Fruit fly (Drosophila melanogaster) whole organism, wandering third instar larva: ENCODE results near the gene CG7966.

Experiments used
- Abd-B ChIP-seq: fragments of >200 bp; optimal IDR thresholded peaks from 2 replicates; lab custom pipeline; 2017; ENCODE audit warnings: missing biosample characterization, missing genetic modification characterization
- CG32264 ChIP-seq: fragments of 200-800 bp; sonication (Bioruptor generic); optimal IDR thresholded peaks from 2 replicates; lab custom pipeline; 2016; ENCODE audit warnings: missing biosample characterization, missing genetic modification characterization
- CG9705 ChIP-seq: fragments of 200-800 bp; sonication (Bioruptor generic); optimal IDR thresholded peaks from 2 replicates; lab custom pipeline; 2018; ENCODE audit warnings: missing biosample characterization, mild to moderate bottlenecking, missing genetic modification characterization
- CrebA ChIP-seq: fragments of 200-800 bp; sonication (Bioruptor generic); optimal IDR thresholded peaks from 2 replicates; lab custom pipeline; 2016; ENCODE audit warnings: missing biosample characterization, mild to moderate bottlenecking, missing genetic modification characterization, borderline replicate concordance
- Dfd ChIP-seq: fragments of >200 bp; optimal IDR thresholded peaks from 2 replicates; lab custom pipeline; 2017; ENCODE audit warnings: missing biosample characterization, missing genetic modification characterization
- Dif ChIP-seq: fragments of 200-275, 200-300 bp; sonication (Bioruptor generic); optimal IDR thresholded peaks from 2 replicates; lab custom pipeline; 2018; ENCODE audit warnings: missing biosample characterization, missing genetic modification characterization; ENCODE audit not compliant: partially characterized antibody
- GATAd ChIP-seq: sonication (Bioruptor generic); optimal IDR thresholded peaks from 2 replicates; lab custom pipeline; 2016; ENCODE audit warnings: missing biosample characterization, missing genetic modification characterization
- HLH106 ChIP-seq: fragments of 200-800 bp; optimal IDR thresholded peaks from 3 replicates; lab custom pipeline; 2019; ENCODE audit warnings: missing biosample characterization, mild to moderate bottlenecking, missing genetic modification characterization, moderate library complexity
- Hnf4 ChIP-seq: fragments of 200-800 bp; sonication (Bioruptor generic); optimal IDR thresholded peaks from 2 replicates; lab custom pipeline; 2016; ENCODE audit warnings: missing biosample characterization, mild to moderate bottlenecking, missing genetic modification characterization
- Hr78 ChIP-seq: fragments of >200 bp; optimal IDR thresholded peaks from 2 replicates; lab custom pipeline; 2017; ENCODE audit warnings: missing biosample characterization, missing genetic modification characterization
- Hr83 ChIP-seq: fragments of 200-300 bp; sonication (Bioruptor generic); optimal IDR thresholded peaks from 2 replicates; lab custom pipeline; 2016; ENCODE audit warnings: missing biosample characterization, mild to moderate bottlenecking, missing genetic modification characterization, moderate library complexity; ENCODE audit not compliant: poor library complexity, severe bottlenecking
- Jra ChIP-seq: sonication (Bioruptor generic); optimal IDR thresholded peaks from 2 replicates; lab custom pipeline; 2016; ENCODE audit warnings: missing biosample characterization, missing genetic modification characterization
- Mio ChIP-seq: sonication (Bioruptor generic); optimal IDR thresholded peaks from 2 replicates; lab custom pipeline; 2016; ENCODE audit warnings: missing biosample characterization, missing genetic modification characterization
- Myc ChIP-seq: fragments of >200 bp; optimal IDR thresholded peaks from 2 replicates; lab custom pipeline; 2017
- N ChIP-seq: fragments of >200 bp; optimal IDR thresholded peaks from 2 replicates; lab custom pipeline; 2018; ENCODE audit warnings: missing biosample characterization, missing external identifiers, missing genetic modification characterization
- OdsH ChIP-seq: fragments of 200-800 bp; sonication (Bioruptor generic); optimal IDR thresholded peaks from 2 replicates; lab custom pipeline; 2016; ENCODE audit warnings: missing biosample characterization, mild to moderate bottlenecking, missing genetic modification characterization
- Rel ChIP-seq, 2 experiments: fragments of 200-800 bp; sonication (Bioruptor generic) in 1 of 2; optimal IDR thresholded peaks; 2 replicates in 1 of 2; 3 replicates in 1 of 2; lab custom pipeline; 2016 to 2019; ENCODE audit warnings: mild to moderate bottlenecking in 2 of 2, missing biosample characterization in 2 of 2, missing genetic modification characterization in 2 of 2, moderate library complexity in 1 of 2
- Sp1 ChIP-seq: fragments of 200-800 bp; sonication (Bioruptor generic); optimal IDR thresholded peaks from 3 replicates; lab custom pipeline; 2019; ENCODE audit warnings: missing biosample characterization, mild to moderate bottlenecking, missing genetic modification characterization, moderate library complexity
- Vsx2 ChIP-seq: fragments of 200-300, 225-300 bp; sonication (Bioruptor generic); optimal IDR thresholded peaks from 2 replicates; lab custom pipeline; 2018; ENCODE audit warnings: missing biosample characterization, missing genetic modification characterization; ENCODE audit not compliant: partially characterized antibody
- br ChIP-seq: fragments of 200-800 bp; sonication (Bioruptor generic); optimal IDR thresholded peaks from 2 replicates; lab custom pipeline; 2016; ENCODE audit warnings: missing biosample characterization, missing genetic modification characterization
- brk ChIP-seq: fragments of 200-800 bp; sonication (Bioruptor generic); optimal IDR thresholded peaks from 2 replicates; lab custom pipeline; 2016; ENCODE audit warnings: missing biosample characterization, mild to moderate bottlenecking, missing genetic modification characterization
- dl ChIP-seq, 2 experiments: fragments of 175-275, 200-275 bp in 1 of 2; fragments of 200-275 bp in 1 of 2; sonication (Bioruptor generic); optimal IDR thresholded peaks; lab custom pipeline; 2018; ENCODE audit warnings: mild to moderate bottlenecking in 2 of 2, missing biosample characterization in 2 of 2, missing genetic modification characterization in 2 of 2, moderate library complexity in 2 of 2; ENCODE audit not compliant: partially characterized antibody in 2 of 2, insufficient read depth in 1 of 2
- dmrt93B ChIP-seq: fragments of 200-800 bp; sonication (Bioruptor generic); optimal IDR thresholded peaks from 2 replicates; lab custom pipeline; 2018; ENCODE audit warnings: missing biosample characterization, mild to moderate bottlenecking, missing genetic modification characterization
- dsf ChIP-seq: sonication (Bioruptor generic); optimal IDR thresholded peaks from 2 replicates; lab custom pipeline; 2016; ENCODE audit warnings: missing biosample characterization, missing genetic modification characterization, borderline replicate concordance
- ey ChIP-seq: fragments of 200-800 bp; sonication (Bioruptor generic); optimal IDR thresholded peaks from 2 replicates; lab custom pipeline; 2016; ENCODE audit warnings: missing biosample characterization, missing genetic modification characterization
- foxo ChIP-seq, 2 experiments: fragments of 200-800 bp; sonication (Bioruptor generic); optimal IDR thresholded peaks; 2 replicates in 1 of 2; 3 replicates in 1 of 2; lab custom pipeline; 2016 to 2017; ENCODE audit warnings: missing biosample characterization in 2 of 2, missing genetic modification characterization in 2 of 2
- fru ChIP-seq: fragments of 200-800 bp; sonication (Bioruptor generic); optimal IDR thresholded peaks from 3 replicates; lab custom pipeline; 2016; ENCODE audit warnings: missing biosample characterization, mild to moderate bottlenecking, missing genetic modification characterization
- h ChIP-seq: fragments of 200-800 bp; sonication (Bioruptor generic); optimal IDR thresholded peaks from 3 replicates; lab custom pipeline; 2016; ENCODE audit warnings: missing biosample characterization, mild to moderate bottlenecking, missing genetic modification characterization
- jim ChIP-seq: fragments of 175-275, 200-325 bp; sonication (Bioruptor generic); optimal IDR thresholded peaks from 2 replicates; lab custom pipeline; 2016; ENCODE audit warnings: missing biosample characterization, mild to moderate bottlenecking, missing genetic modification characterization
- lola ChIP-seq: fragments of >200 bp; optimal IDR thresholded peaks from 2 replicates; lab custom pipeline; 2017; ENCODE audit warnings: missing biosample characterization, missing genetic modification characterization
- pan ChIP-seq: fragments of >200 bp; optimal IDR thresholded peaks from 2 replicates; lab custom pipeline; 2017
- psq ChIP-seq: fragments of 200-800 bp; sonication (Bioruptor generic); optimal IDR thresholded peaks from 3 replicates; lab custom pipeline; 2017; ENCODE audit warnings: missing biosample characterization, mild to moderate bottlenecking, missing genetic modification characterization, moderate library complexity
- rgr ChIP-seq: fragments of 200-800 bp; sonication (Bioruptor generic); optimal IDR thresholded peaks from 3 replicates; lab custom pipeline; 2016; ENCODE audit warnings: missing biosample characterization, mild to moderate bottlenecking, missing genetic modification characterization
- sage ChIP-seq: fragments of 200-800 bp; sonication (Bioruptor generic); optimal IDR thresholded peaks from 2 replicates; lab custom pipeline; 2016; ENCODE audit warnings: missing biosample characterization, mild to moderate bottlenecking, missing genetic modification characterization
- sv ChIP-seq: fragments of 200-800 bp; sonication (Bioruptor generic); optimal IDR thresholded peaks from 3 replicates; lab custom pipeline; 2016; ENCODE audit warnings: missing biosample characterization, missing genetic modification characterization
- tai ChIP-seq: sonication (Bioruptor generic); optimal IDR thresholded peaks from 2 replicates; lab custom pipeline; 2016; ENCODE audit warnings: missing biosample characterization, missing genetic modification characterization
- usp ChIP-seq: fragments of >200 bp; optimal IDR thresholded peaks from 2 replicates; lab custom pipeline; 2017; ENCODE audit warnings: missing biosample characterization, missing genetic modification characterization
- woc ChIP-seq: sonication (Bioruptor generic); optimal IDR thresholded peaks from 2 replicates; lab custom pipeline; 2016; ENCODE audit warnings: missing biosample characterization, mild to moderate bottlenecking, missing genetic modification characterization

Gene CG7966

DNA sequence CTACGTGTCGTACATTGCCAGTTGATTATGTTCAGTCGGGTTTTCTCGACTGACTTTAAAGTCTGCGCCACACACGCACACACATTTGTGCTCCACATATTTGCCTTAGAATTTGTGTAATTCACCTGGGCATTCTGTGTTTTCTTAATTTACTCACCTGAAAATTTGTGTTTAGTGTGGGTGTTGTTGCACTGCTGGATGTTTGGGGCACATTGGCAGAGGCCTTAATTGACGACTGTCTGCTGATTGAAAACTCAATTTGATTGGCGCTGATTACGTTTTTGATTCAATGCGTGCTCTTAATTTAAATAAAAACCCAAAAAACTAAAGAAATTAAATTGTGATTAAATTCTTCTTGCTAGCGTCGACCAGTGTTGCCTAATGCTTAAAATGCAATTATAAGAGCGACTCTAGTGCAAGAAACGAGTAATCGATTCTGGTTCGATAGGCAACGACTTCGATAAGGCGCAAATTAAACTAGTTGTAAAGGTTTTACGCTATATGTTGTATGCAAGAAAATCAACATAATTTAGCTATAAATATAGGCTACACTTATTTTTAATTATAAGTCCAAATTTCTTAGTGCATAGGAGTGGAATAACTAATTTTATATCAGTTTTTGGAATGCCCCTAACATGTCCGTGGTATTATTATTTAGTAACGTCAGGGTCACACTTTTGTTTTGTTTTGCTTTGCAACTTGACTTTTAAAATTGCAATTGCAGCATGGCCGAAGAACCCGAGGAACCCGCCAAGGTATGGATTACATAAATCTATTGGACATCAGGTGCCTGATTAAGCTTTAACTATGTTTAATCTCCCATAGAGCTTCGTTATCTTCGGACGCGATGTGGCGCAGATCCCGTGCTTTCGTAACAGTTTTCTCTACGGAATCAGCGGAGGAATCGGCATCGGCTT, 20.7 kb downstream of the CG7966 start, which contains the start of the genes CG46281 and CG46280:
Gene CG46281, minus strand, starts transcription at position 51 of the 917 bp plus-strand sequence.
Gene CG46280, minus strand, starts transcription at position 403 of the 917 bp plus-strand sequence.
- no peak for TF ChIP-seq brk (GFP tag; lab: Kevin White, UChicago)
- TF ChIP-seq woc (GFP tag; lab: Kevin White, UChicago) = peak; percentile 37
- TF ChIP-seq Mio = no peak
- TF ChIP-seq CrebA (GFP tag; lab: Kevin White, UChicago) = no peak
- TF ChIP-seq Vsx2 (GFP tag; lab: Kevin White, UChicago) = no peak
- TF ChIP-seq Jra = peak; percentile 74
- no peak for TF ChIP-seq Hr78 (GFP tag; lab: Kevin White, UChicago)
- TF ChIP-seq Dif (GFP tag; lab: Kevin White, UChicago) = no peak
- no peak for TF ChIP-seq pan (lab: Kevin White, UChicago)
- TF ChIP-seq dl (GFP tag; optimal IDR thresholded peaks at IDR 0.05; lab: Kevin White, UChicago; ENCODE audit: insufficient read depth in 1 of 2, partially characterized antibody in 2 of 2) = no peak
- no peak for TF ChIP-seq br (GFP tag; lab: Kevin White, UChicago)
- TF ChIP-seq lola (GFP tag; lab: Kevin White, UChicago) = no peak
- TF ChIP-seq Dfd (GFP tag; lab: Kevin White, UChicago) = no peak
- no peak for TF ChIP-seq dmrt93B (GFP tag; lab: Kevin White, UChicago)
- TF ChIP-seq CG9705 (GFP tag; lab: Kevin White, UChicago) = no peak
- TF ChIP-seq Myc (lab: Kevin White, UChicago) = peak; percentile 31
- no peak for TF ChIP-seq usp
- TF ChIP-seq HLH106 (tag; lab: Kevin White, UChicago) = no peak
- no peak for TF ChIP-seq h
- TF ChIP-seq ey (GFP tag; lab: Kevin White, UChicago) = no peak
- TF ChIP-seq Hr83 (GFP tag; lab: Kevin White, UChicago) = no peak
- TF ChIP-seq sv (GFP tag; lab: Kevin White, UChicago) = peak; percentile 40
- peak; percentile 68 for TF ChIP-seq Hnf4
- peak; percentile 2 for TF ChIP-seq CG32264 (GFP tag; lab: Kevin White, UChicago)
- no peak for TF ChIP-seq jim (GFP tag; lab: Kevin White, UChicago)
- no peak for TF ChIP-seq N (GFP tag; lab: Kevin White, UChicago)
- TF ChIP-seq dsf (GFP tag; lab: Kevin White, UChicago) = peak; percentile 42
- TF ChIP-seq sage (GFP tag; lab: Kevin White, UChicago) = peak; percentile 20
- TF ChIP-seq tai = no peak
- peak; percentile 40 for TF ChIP-seq psq (GFP tag; lab: Kevin White, UChicago)
- TF ChIP-seq Abd-B = no peak
- no peak for TF ChIP-seq fru (GFP tag; lab: Kevin White, UChicago)
- no peak for TF ChIP-seq GATAd
- TF ChIP-seq Rel (GFP tag; optimal IDR thresholded peaks at IDR 0.05; lab: Kevin White, UChicago) = no peak
- TF ChIP-seq Rel (tag; optimal IDR thresholded peaks at IDR 0.05; lab: Kevin White, UChicago) = peak; percentile 32
- TF ChIP-seq foxo (GFP tag; optimal IDR thresholded peaks at IDR 0.05; lab: Kevin White, UChicago) = no peak
- peak; percentile 24 for TF ChIP-seq OdsH (GFP tag; lab: Kevin White, UChicago)
- no peak for TF ChIP-seq Sp1 (GFP tag; lab: Kevin White, UChicago)
- no peak for TF ChIP-seq rgr (GFP tag; lab: Kevin White, UChicago)

dm6 chr3R:13018995-13019394, 32.3 kb downstream of the CG7966 start:
- TF ChIP-seq sage (GFP tag; lab: Kevin White, UChicago) (no peak), CG9705 (GFP tag; lab: Kevin White, UChicago) (no peak), tai (no peak), usp (no peak), Hr83 (GFP tag; lab: Kevin White, UChicago) (no peak), sv (GFP tag; lab: Kevin White, UChicago) (no peak), N (GFP tag; lab: Kevin White, UChicago) (no peak), Vsx2 (GFP tag; lab: Kevin White, UChicago) (no peak), Jra (no peak), Abd-B (no peak), jim (GFP tag; lab: Kevin White, UChicago) (no peak), Sp1 (GFP tag; lab: Kevin White, UChicago) (no peak), dsf (GFP tag; lab: Kevin White, UChicago) (no peak), Hnf4 (no peak), CG32264 (GFP tag; lab: Kevin White, UChicago) (no peak), foxo (GFP tag; optimal IDR thresholded peaks at IDR 0.05; lab: Kevin White, UChicago) (no peak)
